Fruit fly (Drosophila melanogaster) whole organism: ENCODE measurements around the gene CG9259.

Experiments used
- CG8478 ChIP-seq: fragments of >200 bp; optimal IDR thresholded peaks from 2 replicates; lab custom pipeline; 2018; ENCODE audit warnings: inconsistent platforms
- Dll ChIP-seq: fragments of >200 bp; optimal IDR thresholded peaks from 2 replicates; lab custom pipeline; 2017

- TF ChIP-seq CG8478 (lab: Kevin White, UChicago), result no peak
- no peak for TF ChIP-seq Dll (lab: Kevin White, UChicago)
Measured at dm6 chr2L:21077849-21078248, 11.3 kb upstream of the CG9259 start.
